Fruit fly (Drosophila melanogaster): Measurements from ENCODE around the gene Rpt3R.

Gene Rpt3R

DNA sequence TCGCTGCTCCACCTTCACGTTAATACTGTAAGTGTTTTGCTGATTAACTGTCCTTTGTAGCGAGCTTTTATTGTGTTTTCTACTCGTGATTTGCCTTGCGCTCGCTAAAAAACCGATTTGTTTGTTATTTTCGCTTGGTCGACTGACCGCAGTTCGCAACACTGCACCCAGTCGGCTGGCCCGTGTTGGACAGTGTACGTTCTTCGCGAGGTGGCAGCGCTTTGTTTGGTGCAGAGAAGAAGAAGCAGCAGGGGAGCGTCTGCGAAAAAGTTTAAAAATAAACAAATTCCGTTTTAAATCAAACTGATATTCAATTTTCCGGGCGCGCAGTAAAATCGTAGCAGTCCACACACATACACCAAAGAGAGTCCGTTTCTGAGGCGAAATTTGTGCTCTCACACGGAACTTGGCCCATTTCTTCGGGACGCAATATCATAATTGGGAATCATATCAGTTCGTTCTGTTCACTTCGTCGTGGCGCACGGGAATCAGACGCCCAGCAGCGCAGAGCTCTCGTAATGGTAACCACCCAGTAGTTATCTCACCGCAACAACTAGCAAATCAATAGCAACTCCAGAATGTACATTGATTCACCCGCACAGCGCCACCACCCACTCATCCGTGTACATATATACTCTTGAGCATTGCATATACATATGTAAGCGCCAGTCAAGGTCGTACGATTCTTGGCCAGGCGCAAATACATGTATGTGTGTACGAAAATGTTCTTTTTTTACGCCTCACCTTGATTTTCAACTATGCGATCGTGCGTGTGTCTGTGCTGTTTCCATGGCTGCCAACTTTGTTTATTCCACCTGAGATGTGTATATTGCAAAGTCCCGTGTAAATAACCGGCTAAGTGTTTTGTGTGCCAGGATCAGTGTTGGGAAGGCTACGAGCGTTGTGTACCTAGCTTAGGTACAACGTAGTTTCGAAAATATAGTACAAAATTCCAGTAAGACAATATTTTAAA, 11.6 kb upstream of the Rpt3R start, which contains the start of gene Naa80 (continued):
- TF ChIP-seq sna (GFP tag; IDR thresholded peaks at IDR 0.05; ENCODE audit: partially characterized antibody): no peak
- peak; percentile 90 for TF ChIP-seq gro (GFP tag; optimal IDR thresholded peaks at IDR 0.05)
- peak; percentile 58 for TF ChIP-seq tup (GFP tag; optimal IDR thresholded peaks at IDR 0.05)
- TF ChIP-seq ERR (GFP tag; optimal IDR thresholded peaks at IDR 0.05): peak; percentile 82
- TF ChIP-seq ham (GFP tag; IDR thresholded peaks at IDR 0.05): no peak
- TF ChIP-seq CG15011 (GFP tag; optimal IDR thresholded peaks at IDR 0.05): no peak
- peak; percentile 54; the same call in 1 of the 2 replicates for TF ChIP-seq ranshi (GFP tag; IDR thresholded peaks at IDR 0.05)
- TF ChIP-seq CG12744 (GFP tag; optimal IDR thresholded peaks at IDR 0.05): peak; percentile 19
- TF ChIP-seq H2.0 (GFP tag; IDR thresholded peaks at IDR 0.05): peak; percentile 53
- peak; percentile 71 for TF ChIP-seq kay (GFP tag; optimal IDR thresholded peaks at IDR 0.05)
- TF ChIP-seq tio (GFP tag; optimal IDR thresholded peaks at IDR 0.05): no peak
- TF ChIP-seq CG32772 (GFP tag; IDR thresholded peaks at IDR 0.05): peak; percentile 24; the same call in 1 of the 2 replicates
- no peak for TF ChIP-seq CG6689 (GFP tag; IDR thresholded peaks at IDR 0.05)
- peak; percentile 88 for TF ChIP-seq CG13624 (GFP tag; optimal IDR thresholded peaks at IDR 0.05)
- TF ChIP-seq crp (GFP tag; optimal IDR thresholded peaks at IDR 0.05): peak in 1 of 2 experiments; percentile 45
- TF ChIP-seq sens-2 (GFP tag; IDR thresholded peaks at IDR 0.05): no peak
- TF ChIP-seq CG31365 (tag; optimal IDR thresholded peaks at IDR 0.05): no peak
- 0 out of 3 replicates have a peak, but pooled peaks have one; percentile 34 for TF ChIP-seq ase (GFP tag; IDR thresholded peaks at IDR 0.05)
- peak; percentile 94 for TF ChIP-seq YL-1 (GFP tag; optimal IDR thresholded peaks at IDR 0.05)
- TF ChIP-seq CG33213 (GFP tag; optimal IDR thresholded peaks at IDR 0.05): peak; percentile 57
- TF ChIP-seq grau (tag; optimal IDR thresholded peaks at IDR 0.05): peak; percentile 53
- no peak for TF ChIP-seq jigr1 (GFP tag; IDR thresholded peaks at IDR 0.05)
- TF ChIP-seq pzg (GFP tag; optimal IDR thresholded peaks at IDR 0.05): peak; percentile 94
- peak; percentile 67 for TF ChIP-seq dm (GFP tag; optimal IDR thresholded peaks at IDR 0.05)
- peak; percentile 43 for TF ChIP-seq CG14710 (tag; optimal IDR thresholded peaks at IDR 0.05)
- TF ChIP-seq gt (GFP tag; IDR thresholded peaks at IDR 0.05): no peak
- TF ChIP-seq CG6175 (GFP tag; IDR thresholded peaks at IDR 0.05): peak; percentile 70; the same call in 2 of the 3 replicates
- TF ChIP-seq CG11695 (GFP tag; IDR thresholded peaks at IDR 0.05): no peak
- peak; percentile 32 for TF ChIP-seq CG12071 (GFP tag; optimal IDR thresholded peaks at IDR 0.05)
- peak; percentile 88 for TF ChIP-seq slbo (GFP tag; IDR thresholded peaks at IDR 0.05)
- no peak for TF ChIP-seq psq (GFP tag; optimal IDR thresholded peaks at IDR 0.05)
- peak; percentile 82 for TF ChIP-seq CG17912 (GFP tag; optimal IDR thresholded peaks at IDR 0.05)
- peak; percentile 44; the same call in 1 of the 2 replicates for TF ChIP-seq Scr (GFP tag; IDR thresholded peaks at IDR 0.05; ENCODE audit: partially characterized antibody)
- peak; percentile 16 for TF ChIP-seq dmrt11E (tag; optimal IDR thresholded peaks at IDR 0.05)
- TF ChIP-seq CG16815 (GFP tag; optimal IDR thresholded peaks at IDR 0.05): peak; percentile 24
- peak; percentile 51; the same call in 1 of the 3 replicates for TF ChIP-seq dysf (GFP tag; IDR thresholded peaks at IDR 0.05)
- no peak for TF ChIP-seq CG11560 (tag; IDR thresholded peaks at IDR 0.05)
- TF ChIP-seq CG18476 (GFP tag; optimal IDR thresholded peaks at IDR 0.05): peak; percentile 43
- peak; percentile 85 for TF ChIP-seq sens (GFP tag)
- TF ChIP-seq CG9437 (GFP tag; optimal IDR thresholded peaks at IDR 0.05): no peak
- peak; percentile 48 for TF ChIP-seq CG7556 (GFP tag; optimal IDR thresholded peaks at IDR 0.05)
- TF ChIP-seq Bdp1 (GFP tag; optimal IDR thresholded peaks at IDR 0.05): peak; percentile 58
- TF ChIP-seq ewg (GFP tag; optimal IDR thresholded peaks at IDR 0.05): peak; percentile 58
- no peak for TF ChIP-seq Oli (tag; optimal IDR thresholded peaks at IDR 0.05)
- no peak for TF ChIP-seq btn (GFP tag; optimal IDR thresholded peaks at IDR 0.05)
- peak; percentile 57 for TF ChIP-seq repo (GFP tag; optimal IDR thresholded peaks at IDR 0.05)
- peak; percentile 59 for TF ChIP-seq Opbp (GFP tag; IDR thresholded peaks at IDR 0.05; ENCODE audit: partially characterized antibody)
- peak; percentile 88 for TF ChIP-seq trem (tag; optimal IDR thresholded peaks at IDR 0.05)
- peak; percentile 74 for TF ChIP-seq CG12155 (GFP tag; optimal IDR thresholded peaks at IDR 0.05)
